Worm (Caenorhabditis elegans) whole organism, midembryonic: ENCODE data around the gene ifbp-1.

Experiments used
- T22C8.4 ChIP-seq: fragments of 200-800 bp; sonication (Bioruptor generic); IDR thresholded peaks from 2 replicates; pipeline ENCODE4 v1.3.6; 2022; ENCODE audit warnings: missing genetic modification characterization, missing compliant biosample characterization
- cog-1 ChIP-seq: sonication (generic microtip); optimal IDR thresholded peaks from 2 replicates; lab custom pipeline; 2016; ENCODE audit warnings: missing genetic modification characterization, missing compliant biosample characterization
- flt-1 ChIP-seq: fragments of 200-800 bp; sonication (Bioruptor generic); IDR thresholded peaks from 2 replicates; pipeline ENCODE4 v1.3.6; 2022; ENCODE audit warnings: missing genetic modification characterization, missing compliant biosample characterization
- klf-2 ChIP-seq: fragments of 200-800 bp; sonication (Bioruptor generic); conservative IDR thresholded peaks from 2 replicates; pipeline ENCODE4 v1.3.6; 2022; ENCODE audit warnings: missing genetic modification reagents, missing genetic modification characterization, missing compliant biosample characterization
- med-1 ChIP-seq: sonication (generic microtip); optimal IDR thresholded peaks from 2 replicates; lab custom pipeline; 2017; ENCODE audit warnings: missing genetic modification characterization, mild to moderate bottlenecking, missing compliant biosample characterization, antibody characterized with exemption, missing genetic modification reagents; ENCODE audit not compliant: insufficient read depth
- ref-1 ChIP-seq: fragments of 200-800 bp; sonication (Bioruptor generic); conservative IDR thresholded peaks from 2 replicates; pipeline ENCODE4 v1.3.6; 2022; ENCODE audit warnings: missing genetic modification reagents, missing genetic modification characterization, missing compliant biosample characterization
- tab-1 ChIP-seq: fragments of 200-800 bp; sonication (Bioruptor generic); IDR thresholded peaks from 2 replicates; pipeline ENCODE4 v1.3.6; 2022; ENCODE audit warnings: missing genetic modification characterization, missing compliant biosample characterization
- ztf-23 ChIP-seq: fragments of 200-800 bp; sonication (Bioruptor generic); IDR thresholded peaks from 2 replicates; pipeline ENCODE4 v1.3.6; 2022; ENCODE audit warnings: missing genetic modification reagents, missing genetic modification characterization, missing compliant biosample characterization
- ztf-29 ChIP-seq: fragments of 200-800 bp; sonication (Bioruptor generic); IDR thresholded peaks from 2 replicates; pipeline ENCODE4 v1.3.6; 2022; ENCODE audit warnings: missing genetic modification reagents, missing genetic modification characterization, missing compliant biosample characterization

ifbp-1 gene

DNA sequence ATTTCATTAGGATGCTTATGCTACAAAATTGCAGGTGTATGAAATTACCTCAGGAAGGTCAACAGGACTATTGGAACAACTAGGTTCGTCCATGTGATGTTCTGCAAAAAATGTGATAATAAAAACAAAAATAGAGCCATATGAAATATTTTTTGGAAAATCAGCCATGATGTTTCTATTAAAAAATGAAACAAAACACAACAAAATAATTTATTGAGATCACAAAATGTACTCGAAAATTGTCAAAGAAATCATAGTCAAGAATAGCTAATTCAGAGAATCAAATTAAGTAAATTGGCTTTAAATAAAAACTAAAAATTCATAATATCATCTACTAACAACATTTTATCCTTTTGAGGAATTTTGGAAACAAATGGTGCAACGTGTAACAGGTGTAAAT, 49.1 kb downstream of the ifbp-1 start, which contains the start of gene nhr-129:
Gene nhr-129 (minus strand): TSS at position 101 of the 400 bp plus-strand sequence.
- TF ChIP-seq cog-1, result no peak
- no peak for TF ChIP-seq tab-1 (GFP tag; lab: Robert Waterston, UW)
- no peak for TF ChIP-seq med-1 (GFP tag; lab: Kevin White, UChicago)
- TF ChIP-seq flt-1 (GFP tag; lab: Robert Waterston, UW), result no peak
- TF ChIP-seq klf-2 (GFP tag; lab: Robert Waterston, UW), result no peak
- TF ChIP-seq ztf-23 (GFP tag; lab: Robert Waterston, UW), result no peak
- TF ChIP-seq ztf-29 (GFP tag; lab: Robert Waterston, UW), result no peak
- no peak for TF ChIP-seq ref-1 (GFP tag; lab: Robert Waterston, UW)
- TF ChIP-seq T22C8.4, result no peak

DNA sequence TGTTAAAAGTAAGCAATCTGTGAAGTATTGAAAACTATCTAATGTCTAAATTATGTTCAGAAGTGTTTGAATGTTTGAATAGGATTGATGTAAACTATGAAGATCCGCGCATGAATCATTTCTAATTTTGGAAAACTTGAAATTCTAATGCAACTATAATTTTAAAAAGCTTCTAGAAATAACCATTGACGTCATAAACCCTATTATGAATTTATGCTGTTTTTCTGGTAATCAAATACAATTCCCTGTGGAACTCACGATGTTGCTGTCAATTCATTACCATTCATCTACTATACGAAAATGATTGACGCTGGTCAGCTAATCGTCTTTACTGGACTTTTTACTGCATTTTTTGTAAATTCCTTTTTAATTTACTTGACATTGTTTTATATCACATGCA, 52.6 kb downstream of the ifbp-1 start, which contains the start of gene str-37:
Gene str-37 (plus strand): TSS at position 301 of the 400 bp plus-strand sequence.
- no peak for TF ChIP-seq cog-1
- TF ChIP-seq med-1 (GFP tag; lab: Kevin White, UChicago), result no peak
- no peak for TF ChIP-seq ref-1 (GFP tag; lab: Robert Waterston, UW)
- TF ChIP-seq flt-1 (GFP tag; lab: Robert Waterston, UW), result no peak
- no peak for TF ChIP-seq T22C8.4
- TF ChIP-seq ztf-23 (GFP tag; lab: Robert Waterston, UW), result no peak
- no peak for TF ChIP-seq ztf-29 (GFP tag; lab: Robert Waterston, UW)
- no peak for TF ChIP-seq klf-2 (GFP tag; lab: Robert Waterston, UW)
- TF ChIP-seq tab-1 (GFP tag; lab: Robert Waterston, UW), result no peak

DNA sequence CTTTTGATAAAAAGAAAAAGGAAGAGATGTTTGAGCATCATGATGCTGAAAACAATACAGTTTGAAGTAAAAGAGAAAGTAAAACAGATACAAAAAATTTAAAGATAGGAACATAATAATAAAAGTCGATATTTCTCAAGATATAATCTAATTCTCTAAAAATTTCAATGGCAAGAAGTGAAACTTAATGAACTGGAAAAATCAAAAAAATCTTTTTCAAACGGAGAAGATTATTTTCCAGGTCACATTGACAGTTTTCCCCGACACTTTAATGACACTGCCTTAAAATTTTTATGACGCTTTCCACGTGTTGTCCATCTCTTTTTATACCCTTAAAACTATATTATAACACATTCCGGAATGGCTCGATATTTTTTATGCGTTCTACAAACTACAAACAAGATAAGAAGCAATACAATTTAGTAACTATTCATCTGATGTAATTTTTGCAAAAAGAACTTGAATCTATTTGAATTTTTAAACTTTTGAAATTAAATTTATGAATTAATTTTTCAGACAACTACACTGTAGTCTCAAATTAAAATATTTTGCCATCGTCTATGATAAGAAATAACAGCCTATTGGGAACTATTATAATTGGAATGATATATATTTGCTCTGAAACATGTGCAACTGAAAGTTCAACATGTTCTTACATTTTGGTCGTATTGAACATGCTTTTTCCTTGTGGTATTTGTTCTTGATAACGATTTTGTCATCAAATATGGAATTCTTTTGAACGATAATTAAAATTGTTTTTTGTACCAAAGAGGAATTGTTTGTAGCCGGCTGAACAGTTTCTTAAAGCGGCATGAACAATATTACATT, 54.9 kb downstream of the ifbp-1 start, which contains the start of gene C50B6.7:
Gene C50B6.7 (minus strand): TSS at position 51 of the 828 bp plus-strand sequence.
- TF ChIP-seq cog-1 (no peak), med-1 (GFP tag; lab: Kevin White, UChicago) (no peak), klf-2 (GFP tag; lab: Robert Waterston, UW) (no peak), tab-1 (GFP tag; lab: Robert Waterston, UW) (no peak), ztf-23 (GFP tag; lab: Robert Waterston, UW) (no peak), T22C8.4 (no peak), ref-1 (GFP tag; lab: Robert Waterston, UW) (no peak), flt-1 (GFP tag; lab: Robert Waterston, UW) (no peak), ztf-29 (GFP tag; lab: Robert Waterston, UW) (no peak)

DNA sequence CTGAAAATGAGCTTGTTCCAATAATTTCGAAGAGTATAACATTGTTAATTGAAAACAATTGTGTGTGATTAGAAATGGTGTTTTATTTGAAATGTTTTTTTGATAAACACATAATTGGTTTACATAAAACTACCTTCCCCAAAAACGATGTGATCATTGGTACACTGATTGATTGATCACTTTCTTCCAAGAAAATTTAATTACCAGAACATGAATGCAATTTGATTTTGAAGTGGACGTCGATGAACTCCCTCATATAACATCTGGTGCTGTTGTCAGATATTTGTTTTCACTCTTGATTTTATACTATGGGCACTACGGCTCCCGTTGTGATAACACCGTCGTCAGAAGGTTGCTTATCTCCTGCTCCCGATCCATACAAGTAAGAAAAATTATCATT, 59.4 kb downstream of the ifbp-1 start, which contains the start of gene srh-15:
Gene srh-15 (plus strand): TSS at position 301 of the 400 bp plus-strand sequence.
- no peak for TF ChIP-seq cog-1
- TF ChIP-seq klf-2 (GFP tag; lab: Robert Waterston, UW), result no peak
- no peak for TF ChIP-seq med-1 (GFP tag; lab: Kevin White, UChicago)
- no peak for TF ChIP-seq tab-1 (GFP tag; lab: Robert Waterston, UW)
- TF ChIP-seq ztf-29 (GFP tag; lab: Robert Waterston, UW), result no peak
- TF ChIP-seq ztf-23 (GFP tag; lab: Robert Waterston, UW), result no peak
- no peak for TF ChIP-seq flt-1 (GFP tag; lab: Robert Waterston, UW)
- no peak for TF ChIP-seq ref-1 (GFP tag; lab: Robert Waterston, UW)
- TF ChIP-seq T22C8.4, result no peak
